Fruit fly (Drosophila melanogaster): ENCODE results near the gene CG18789.
"Not testable (repeated sequence)": the region's sequence is repeated elsewhere in the genome, so short reads cannot be mapped to it uniquely, and the experiment has no call there.

The CG18789 gene

dm6 chr2L:11995332-11995790, at the start of gene CG18789, which contains the start of gene Qtzl:
Gene CG18789 (minus strand): TSS chr2L:11995432.
Gene Qtzl (plus strand): TSS chr2L:11995740.
- TF ChIP-seq h (optimal IDR thresholded peaks at IDR 0.05); CG34376 (GFP tag; optimal IDR thresholded peaks at IDR 0.05); CG14050 (GFP tag; IDR thresholded peaks at IDR 0.05): not testable (repeated sequence)

DNA sequence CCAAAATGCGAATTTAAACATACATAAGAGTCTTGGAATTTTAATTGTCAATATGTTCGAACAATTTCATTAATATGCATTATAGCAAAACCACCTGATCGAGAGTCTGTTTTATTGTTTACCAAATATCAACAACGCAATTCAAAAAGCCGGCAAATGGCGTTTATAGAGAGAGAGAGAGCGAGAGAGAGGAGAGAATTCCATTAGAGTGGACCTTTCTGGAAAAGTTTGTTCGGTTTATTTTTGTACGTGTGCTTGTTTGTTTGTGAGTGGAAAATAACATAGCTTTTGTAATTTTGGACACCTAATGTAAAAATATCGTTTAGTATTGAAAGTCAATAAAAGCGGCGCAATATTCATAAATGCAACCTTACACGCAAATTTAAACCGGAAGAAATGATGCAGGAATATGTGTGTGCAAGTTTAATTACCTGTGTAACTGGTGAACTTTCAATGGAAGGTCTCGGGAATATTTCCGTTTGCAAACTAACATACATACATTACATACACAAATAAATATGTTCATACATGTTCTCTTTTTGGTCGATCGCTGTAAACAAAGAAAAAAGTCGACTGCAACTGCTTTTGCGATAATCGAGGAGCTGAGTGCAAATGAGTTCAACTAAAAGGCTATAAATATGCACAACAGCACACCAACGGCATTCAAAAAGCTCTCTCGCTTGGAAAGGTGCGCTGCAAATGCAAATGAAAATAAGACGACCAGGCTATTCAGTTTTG, 49.5 kb upstream of the CG18789 start, which contains the start of gene CG6785:
Gene CG6785 (minus strand): TSS at position 588 of the 738 bp plus-strand sequence.
- TF ChIP-seq Nf-YB (GFP tag; optimal IDR thresholded peaks at IDR 0.05) (peak; percentile 80), CG15696 (tag; optimal IDR thresholded peaks at IDR 0.05) (peak; percentile 51), en (GFP tag; optimal IDR thresholded peaks at IDR 0.05) (peak; percentile 77), klu (GFP tag; IDR thresholded peaks at IDR 0.05) (no peak), ATbp (GFP tag; optimal IDR thresholded peaks at IDR 0.05) (peak; percentile 98), CG43689 (GFP tag; IDR thresholded peaks at IDR 0.05) (no peak), abd-A (tag; optimal IDR thresholded peaks at IDR 0.05) (peak; percentile 89), ap (GFP tag; IDR thresholded peaks at IDR 0.05) (no peak), CrebB (tag; optimal IDR thresholded peaks at IDR 0.05) (peak; percentile 96), Drgx (GFP tag; IDR thresholded peaks at IDR 0.05) (peak; percentile 84), CG2889 (GFP tag; IDR thresholded peaks at IDR 0.05) (no peak), CG11085 (GFP tag; IDR thresholded peaks at IDR 0.05) (no peak), Max (GFP tag; optimal IDR thresholded peaks at IDR 0.05) (peak; percentile 56), TFAM (GFP tag; optimal IDR thresholded peaks at IDR 0.05) (no peak), CG14014 (GFP tag; IDR thresholded peaks at IDR 0.05) (peak; percentile 85; the same call in 1 of the 2 replicates), HmgD (GFP tag; optimal IDR thresholded peaks at IDR 0.05) (peak; percentile 18), CG6854 (GFP tag; optimal IDR thresholded peaks at IDR 0.05) (peak; percentile 87), gsb (GFP tag; IDR thresholded peaks at IDR 0.05) (no peak), Optix (GFP tag; IDR thresholded peaks at IDR 0.05) (no peak), CG8388 (GFP tag; optimal IDR thresholded peaks at IDR 0.05) (peak; percentile 72), ara (GFP tag; IDR thresholded peaks at IDR 0.05) (no peak), CG10543 (GFP tag; optimal IDR thresholded peaks at IDR 0.05) (peak; percentile 93), Asciz (GFP tag; optimal IDR thresholded peaks at IDR 0.05) (peak; percentile 98), fd96Cb (tag; optimal IDR thresholded peaks at IDR 0.05) (peak; percentile 56), ato (GFP tag; IDR thresholded peaks at IDR 0.05; ENCODE audit: partially characterized antibody) (no peak), sna (GFP tag; IDR thresholded peaks at IDR 0.05; ENCODE audit: partially characterized antibody) (no peak), CG15514 (GFP tag; optimal IDR thresholded peaks at IDR 0.05) (peak; percentile 86), CG1603 (tag; optimal IDR thresholded peaks at IDR 0.05) (peak; percentile 83), D19B (GFP tag; optimal IDR thresholded peaks at IDR 0.05) (peak; percentile 22), nerfin-1 (tag; optimal IDR thresholded peaks at IDR 0.05) (peak; percentile 80), stwl (tag; optimal IDR thresholded peaks at IDR 0.05) (no peak), sr (GFP tag; IDR thresholded peaks at IDR 0.05) (peak; percentile 51; the same call in 1 of the 3 replicates), CG12659 (GFP tag; optimal IDR thresholded peaks at IDR 0.05) (peak; percentile 90), CG2120 (GFP tag; optimal IDR thresholded peaks at IDR 0.05) (peak; percentile 71), NFAT (GFP tag; IDR thresholded peaks at IDR 0.05) (peak; percentile 60), CG1233 (GFP tag; optimal IDR thresholded peaks at IDR 0.05) (peak; percentile 85), CG15011 (GFP tag; optimal IDR thresholded peaks at IDR 0.05) (peak; percentile 76), CG17361 (GFP tag; IDR thresholded peaks at IDR 0.05) (peak; percentile 63; the same call in 2 of the 3 replicates), chif (GFP tag; optimal IDR thresholded peaks at IDR 0.05) (peak; percentile 77 to 88), Lhr (GFP tag; optimal IDR thresholded peaks at IDR 0.05) (peak; percentile 78), fru (optimal IDR thresholded peaks at IDR 0.05) (no peak), her (GFP tag; optimal IDR thresholded peaks at IDR 0.05) (peak; percentile 91), Dek (tag; optimal IDR thresholded peaks at IDR 0.05) (peak; percentile 72), CG18599 (GFP tag; optimal IDR thresholded peaks at IDR 0.05) (peak; percentile 90)
